Fruit fly (Drosophila melanogaster) whole organism, embryonic: ENCODE results near the gene CG45011.

ENCODE experiments used
- Abd-B ChIP-seq: fragments of 200-800 bp; sonication (Bioruptor generic); optimal IDR thresholded peaks from 2 replicates; lab custom pipeline; 2018; ENCODE audit warnings: missing biosample characterization, mild to moderate bottlenecking, missing genetic modification characterization, moderate library complexity
- BEAF-32 ChIP-seq: fragments of 200-800 bp; sonication (Bioruptor generic); optimal IDR thresholded peaks from 3 replicates; lab custom pipeline; 2017; ENCODE audit warnings: missing biosample characterization, missing genetic modification characterization, mild to moderate bottlenecking, moderate library complexity, missing genetic modification reagents
- CG10209 ChIP-seq: fragments of 200-800 bp; sonication (Bioruptor generic); optimal IDR thresholded peaks from 3 replicates; lab custom pipeline; 2017; ENCODE audit warnings: missing biosample characterization, mild to moderate bottlenecking, missing genetic modification characterization, missing genetic modification reagents
- CG10366 ChIP-seq: fragments of 200-800 bp; sonication (Bioruptor generic); IDR thresholded peaks from 2 replicates; pipeline ENCODE4 v1.3.6; 2022; ENCODE audit warnings: missing biosample characterization, missing genetic modification characterization
- CG14014 ChIP-seq: fragments of 200-800 bp; sonication (Bioruptor generic); IDR thresholded peaks from 2 replicates; pipeline ENCODE4 v1.3.6; 2022; ENCODE audit warnings: missing biosample characterization, missing genetic modification characterization
- CG14710 ChIP-seq: fragments of 200-800 bp; sonication (Bioruptor generic); optimal IDR thresholded peaks from 3 replicates; lab custom pipeline; 2019; ENCODE audit warnings: missing biosample characterization, mild to moderate bottlenecking, missing genetic modification characterization, moderate library complexity
- CG15269 ChIP-seq: fragments of 200-800 bp; sonication (Bioruptor generic); optimal IDR thresholded peaks from 2 replicates; lab custom pipeline; 2018; ENCODE audit warnings: missing biosample characterization, mild to moderate bottlenecking, missing genetic modification characterization, moderate library complexity
- CG1602 ChIP-seq: fragments of 200-800 bp; sonication (Bioruptor generic); optimal IDR thresholded peaks from 3 replicates; lab custom pipeline; 2016; ENCODE audit warnings: missing biosample characterization, missing genetic modification characterization
- CG18011 ChIP-seq: fragments of 200-800 bp; sonication (Bioruptor generic); optimal IDR thresholded peaks from 2 replicates; lab custom pipeline; 2017; ENCODE audit warnings: missing biosample characterization, missing genetic modification characterization, mild to moderate bottlenecking, moderate library complexity, missing genotype
- CG18619 ChIP-seq: fragments of 200-800 bp; sonication (Bioruptor generic); optimal IDR thresholded peaks from 3 replicates; lab custom pipeline; 2017; ENCODE audit warnings: missing biosample characterization, mild to moderate bottlenecking, missing genetic modification characterization
- CG2116 ChIP-seq: fragments of 200-800 bp; sonication (Bioruptor generic); optimal IDR thresholded peaks from 3 replicates; lab custom pipeline; 2018; ENCODE audit warnings: missing biosample characterization, mild to moderate bottlenecking, missing genetic modification characterization
- CG2120 ChIP-seq: fragments of 200-800 bp; sonication (Bioruptor generic); optimal IDR thresholded peaks from 3 replicates; lab custom pipeline; 2016; ENCODE audit warnings: missing biosample characterization, missing genetic modification characterization
- CG30403 ChIP-seq: fragments of 200-800 bp; sonication (Bioruptor generic); optimal IDR thresholded peaks from 3 replicates; lab custom pipeline; 2016; ENCODE audit warnings: missing biosample characterization, missing genetic modification characterization
- CG31224 ChIP-seq: fragments of 200-800 bp; sonication (Bioruptor generic); IDR thresholded peaks from 2 replicates; pipeline ENCODE4 v1.3.6; 2022; ENCODE audit warnings: missing biosample characterization, missing genetic modification characterization
- CG34224 ChIP-seq: fragments of 200-800 bp; sonication (Bioruptor generic); IDR thresholded peaks from 3 replicates; pipeline ENCODE4 v1.3.6; 2022; ENCODE audit warnings: missing biosample characterization, missing genetic modification characterization; ENCODE audit not compliant: partially characterized antibody
- CG4707 ChIP-seq: fragments of 200-800 bp; sonication (Bioruptor generic); optimal IDR thresholded peaks from 2 replicates; lab custom pipeline; 2018; ENCODE audit warnings: missing biosample characterization, mild to moderate bottlenecking, missing genetic modification characterization, moderate library complexity
- CG4820 ChIP-seq: fragments of 200-800 bp; sonication (Bioruptor generic); optimal IDR thresholded peaks from 3 replicates; lab custom pipeline; 2016; ENCODE audit warnings: missing biosample characterization, missing genetic modification characterization
- CG5245 ChIP-seq: fragments of 200-800 bp; sonication (Bioruptor generic); optimal IDR thresholded peaks from 3 replicates; lab custom pipeline; 2016; ENCODE audit warnings: missing biosample characterization, missing genetic modification characterization
- CG8290 ChIP-seq, 3 experiments: fragments of 200-800 bp; sonication (Bioruptor generic); optimal IDR thresholded peaks; 2 replicates each; lab custom pipeline; 2016 to 2019; ENCODE audit warnings: missing biosample characterization in 3 of 3, missing genetic modification characterization in 3 of 3, mild to moderate bottlenecking in 2 of 3, moderate library complexity in 1 of 3
- CG9932 ChIP-seq: fragments of 200-800 bp; sonication (Bioruptor generic); IDR thresholded peaks from 2 replicates; pipeline ENCODE4 v1.3.6; 2022; ENCODE audit warnings: missing biosample characterization, missing genetic modification characterization
- Dref ChIP-seq: fragments of 200-800 bp; sonication (Bioruptor generic); IDR thresholded peaks from 2 replicates; pipeline ENCODE4 v1.3.6; 2022; ENCODE audit warnings: missing biosample characterization, missing genetic modification characterization
- E2f1 ChIP-seq: fragments of 200-800 bp; sonication (Bioruptor generic); IDR thresholded peaks from 2 replicates; pipeline ENCODE4 v1.3.6; 2022; ENCODE audit warnings: missing biosample characterization, missing genetic modification characterization
- Elba2 ChIP-seq: fragments of 200-800 bp; sonication (Bioruptor generic); optimal IDR thresholded peaks from 3 replicates; lab custom pipeline; 2016; ENCODE audit warnings: missing biosample characterization, missing genetic modification characterization
- HLH54F ChIP-seq: fragments of 200-800 bp; sonication (Bioruptor generic); optimal IDR thresholded peaks from 3 replicates; lab custom pipeline; 2016; ENCODE audit warnings: missing biosample characterization, missing genetic modification characterization
- MBD-R2 ChIP-seq: fragments of 200-800 bp; sonication (Bioruptor generic); IDR thresholded peaks from 2 replicates; pipeline ENCODE4 v1.3.6; 2022; ENCODE audit warnings: missing biosample characterization, missing genetic modification characterization
- MESR4 ChIP-seq: fragments of 200-800 bp; sonication (Bioruptor generic); optimal IDR thresholded peaks from 2 replicates; lab custom pipeline; 2018; ENCODE audit warnings: missing biosample characterization, mild to moderate bottlenecking, missing genetic modification characterization, moderate library complexity
- Mad ChIP-seq: fragments of 200-800 bp; sonication (Bioruptor generic); optimal IDR thresholded peaks from 2 replicates; lab custom pipeline; 2016; ENCODE audit warnings: missing biosample characterization, missing genetic modification characterization
- Med ChIP-seq: fragments of 200-800 bp; sonication (Bioruptor generic); peaks from one replicate; lab custom pipeline; 2016; ENCODE audit warnings: missing biosample characterization, missing genetic modification characterization, mild to moderate bottlenecking, inconsistent platforms, moderate library complexity
- NFAT ChIP-seq: fragments of 200-800 bp; sonication (Bioruptor generic); IDR thresholded peaks from 2 replicates; pipeline ENCODE4 v1.3.6; 2022; ENCODE audit warnings: missing biosample characterization, missing genetic modification characterization
- Ptx1 ChIP-seq: fragments of 200-800 bp; sonication (Bioruptor generic); IDR thresholded peaks from 2 replicates; pipeline ENCODE4 v1.3.6; 2022; ENCODE audit warnings: missing biosample characterization, missing genetic modification characterization
- Rfx ChIP-seq: fragments of 200-800 bp; sonication (Bioruptor generic); IDR thresholded peaks from 2 replicates; pipeline ENCODE4 v1.3.6; 2022; ENCODE audit warnings: missing biosample characterization, missing genetic modification characterization
- Side ChIP-seq: fragments of 200-800 bp; sonication (Bioruptor generic); optimal IDR thresholded peaks from 2 replicates; lab custom pipeline; 2016; ENCODE audit warnings: missing biosample characterization, missing genetic modification characterization
- Xbp1 ChIP-seq: fragments of 200-800 bp; sonication (Bioruptor generic); optimal IDR thresholded peaks from 3 replicates; lab custom pipeline; 2016; ENCODE audit warnings: missing biosample characterization, mild to moderate bottlenecking, missing genetic modification characterization
- bcd ChIP-seq: fragments of 200-800 bp; sonication (Bioruptor generic); optimal IDR thresholded peaks from 2 replicates; lab custom pipeline; 2017; ENCODE audit warnings: missing biosample characterization, mild to moderate bottlenecking, missing genetic modification characterization
- btn ChIP-seq: fragments of 200-800 bp; sonication (Bioruptor generic); optimal IDR thresholded peaks from 2 replicates; lab custom pipeline; 2016; ENCODE audit warnings: missing biosample characterization, missing genetic modification characterization
- caup ChIP-seq: fragments of 200-800 bp; sonication (Bioruptor generic); optimal IDR thresholded peaks from 3 replicates; lab custom pipeline; 2017; ENCODE audit warnings: missing biosample characterization, mild to moderate bottlenecking, missing genetic modification characterization, moderate library complexity; ENCODE audit not compliant: severe bottlenecking
- dati ChIP-seq: fragments of 200-800 bp; sonication (Bioruptor generic); IDR thresholded peaks from 2 replicates; pipeline ENCODE4 v1.3.6; 2022; ENCODE audit warnings: missing biosample characterization, missing genetic modification characterization
- dm ChIP-seq: fragments of 200-800 bp; sonication (Bioruptor generic); optimal IDR thresholded peaks from 3 replicates; lab custom pipeline; 2016; ENCODE audit warnings: missing biosample characterization, missing genetic modification characterization
- ewg ChIP-seq: fragments of 200-800 bp; sonication (Bioruptor generic); optimal IDR thresholded peaks from 3 replicates; lab custom pipeline; 2017; ENCODE audit warnings: mild to moderate bottlenecking, missing biosample characterization, missing genetic modification reagents, missing genetic modification characterization
- her ChIP-seq: fragments of 200-800 bp; sonication (Bioruptor generic); optimal IDR thresholded peaks from 2 replicates; lab custom pipeline; 2016; ENCODE audit warnings: missing biosample characterization, missing genetic modification characterization
- jigr1 ChIP-seq: fragments of 200-800 bp; sonication (Bioruptor generic); IDR thresholded peaks from 3 replicates; pipeline ENCODE4 v1.3.6; 2022; ENCODE audit warnings: missing biosample characterization, missing genetic modification characterization
- jumu ChIP-seq: fragments of 200-800 bp; sonication (Bioruptor generic); optimal IDR thresholded peaks from 3 replicates; lab custom pipeline; 2016; ENCODE audit warnings: missing biosample characterization, missing genetic modification characterization
- kah ChIP-seq: fragments of 200-800 bp; sonication (Bioruptor generic); optimal IDR thresholded peaks from 2 replicates; lab custom pipeline; 2018; ENCODE audit warnings: missing biosample characterization, mild to moderate bottlenecking, missing genetic modification characterization
- mam ChIP-seq: fragments of 200-800 bp; sonication (Bioruptor generic); optimal IDR thresholded peaks from 3 replicates; lab custom pipeline; 2016; ENCODE audit warnings: missing biosample characterization, missing genetic modification characterization
- pb ChIP-seq: fragments of 200-800 bp; sonication (Bioruptor generic); optimal IDR thresholded peaks from 3 replicates; lab custom pipeline; 2016; ENCODE audit warnings: missing biosample characterization, missing genetic modification characterization
- phol ChIP-seq: fragments of 200-800 bp; sonication (Bioruptor generic); optimal IDR thresholded peaks from 3 replicates; lab custom pipeline; 2018; ENCODE audit warnings: missing biosample characterization, mild to moderate bottlenecking, missing genetic modification characterization, moderate library complexity
- slp2 ChIP-seq: fragments of 200-800 bp; sonication (Bioruptor generic); optimal IDR thresholded peaks from 2 replicates; lab custom pipeline; 2016; ENCODE audit warnings: missing biosample characterization, missing genetic modification characterization
- ssp ChIP-seq: fragments of 200-800 bp; sonication (Bioruptor generic); IDR thresholded peaks from 2 replicates; pipeline ENCODE4 v1.3.6; 2022; ENCODE audit warnings: missing biosample characterization, missing genetic modification characterization
- sug ChIP-seq: fragments of 200-800 bp; optimal IDR thresholded peaks from 2 replicates; lab custom pipeline; 2019; ENCODE audit warnings: missing biosample characterization, mild to moderate bottlenecking, missing genetic modification characterization, moderate library complexity
- tx ChIP-seq: fragments of 200-800 bp; sonication (Bioruptor generic); optimal IDR thresholded peaks from 2 replicates; lab custom pipeline; 2016; ENCODE audit warnings: missing biosample characterization, missing genetic modification characterization
- wor ChIP-seq: fragments of 200-800 bp; sonication (Bioruptor generic); IDR thresholded peaks from 2 replicates; pipeline ENCODE4 v1.3.6; 2022; ENCODE audit warnings: missing biosample characterization, missing genetic modification characterization

CG45011 gene

DNA sequence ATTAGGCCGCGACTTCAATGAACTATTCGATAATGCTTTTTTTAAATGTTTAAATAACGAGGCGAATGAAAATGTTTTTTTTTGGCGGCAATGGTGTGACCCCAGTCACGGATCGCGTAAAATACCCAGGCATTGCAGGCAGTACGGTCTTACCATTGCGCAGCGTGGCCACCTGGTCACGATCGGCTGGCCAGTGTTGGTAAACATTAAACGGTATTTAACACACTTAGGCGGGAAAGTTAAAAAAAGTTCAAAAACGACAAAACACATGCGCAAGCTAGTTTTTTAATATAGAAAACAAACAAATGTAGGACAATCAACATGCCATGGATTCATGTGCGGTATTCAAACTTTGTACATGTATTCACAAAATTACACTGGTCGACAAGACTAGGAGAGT, 4.6 kb upstream of the CG45011 start, which contains the start of gene esc (continued):
- TF ChIP-seq CG2120 (GFP tag; lab: Kevin White, UChicago): peak; percentile 57
- TF ChIP-seq CG18619 (GFP tag; lab: Kevin White, UChicago): no peak
- TF ChIP-seq E2f1 (GFP tag; lab: Robert Waterston, UW): peak; percentile 69
- no peak for TF ChIP-seq jigr1 (GFP tag; lab: Robert Waterston, UW)
- TF ChIP-seq wor (GFP tag; lab: Robert Waterston, UW): no peak
- TF ChIP-seq Abd-B (GFP tag; lab: Kevin White, UChicago): peak; percentile 2
- peak; percentile 26 for TF ChIP-seq dm (GFP tag; lab: Kevin White, UChicago)
- no peak for TF ChIP-seq CG15269 (tag; lab: Kevin White, UChicago)
- peak; percentile 27; the same call in 1 of the 2 replicates for TF ChIP-seq Ptx1 (GFP tag; lab: Robert Waterston, UW)
- peak; percentile 45 for TF ChIP-seq CG30403 (GFP tag; lab: Kevin White, UChicago)
- TF ChIP-seq Side: peak; percentile 24
- TF ChIP-seq phol (tag; lab: Kevin White, UChicago): peak; percentile 49
- TF ChIP-seq MESR4 (GFP tag; lab: Kevin White, UChicago): peak; percentile 35
- TF ChIP-seq bcd (GFP tag; lab: Kevin White, UChicago): peak; percentile 26
- peak; percentile 27 for TF ChIP-seq Xbp1
- peak; percentile 5 for TF ChIP-seq Elba2 (GFP tag; lab: Kevin White, UChicago)
- no peak for TF ChIP-seq dati (GFP tag; lab: Robert Waterston, UW)
- peak; percentile 41 for TF ChIP-seq CG18011 (GFP tag; lab: Kevin White, UChicago)
- peak; percentile 29 for TF ChIP-seq tx (GFP tag; lab: Kevin White, UChicago)
- TF ChIP-seq ewg (GFP tag; lab: Kevin White, UChicago): peak; percentile 13
- TF ChIP-seq CG5245: no peak
- TF ChIP-seq CG31224 (GFP tag; lab: Robert Waterston, UW): 0 out of 2 replicates have a peak, but pooled peaks have one; percentile 9
- peak; percentile 78 for TF ChIP-seq MBD-R2
- TF ChIP-seq CG14710 (tag; lab: Kevin White, UChicago): peak; percentile 71
- no peak for TF ChIP-seq CG10366 (GFP tag; lab: Robert Waterston, UW)
- no peak for TF ChIP-seq CG4707 (GFP tag; lab: Kevin White, UChicago)
- TF ChIP-seq kah (GFP tag; lab: Kevin White, UChicago): no peak
- no peak for TF ChIP-seq slp2 (GFP tag; lab: Kevin White, UChicago)
- peak; percentile 5 for TF ChIP-seq pb (GFP tag; lab: Kevin White, UChicago)
- TF ChIP-seq btn (GFP tag; lab: Kevin White, UChicago): peak; percentile 5
- TF ChIP-seq ssp (GFP tag; lab: Robert Waterston, UW): 0 out of 2 replicates have a peak, but pooled peaks have one; percentile 24
- peak; percentile 36; the same call in 1 of the 3 replicates for TF ChIP-seq CG34224 (GFP tag; lab: Robert Waterston, UW)
- TF ChIP-seq HLH54F (GFP tag; lab: Kevin White, UChicago): peak; percentile 52
- TF ChIP-seq jumu (GFP tag; lab: Kevin White, UChicago): peak; percentile 57
- TF ChIP-seq CG14014 (GFP tag; lab: Robert Waterston, UW): no peak
- peak; percentile 60 for TF ChIP-seq CG9932 (GFP tag; lab: Robert Waterston, UW)
- peak; percentile 74 for TF ChIP-seq Rfx
- peak; percentile 13 for TF ChIP-seq sug (tag; lab: Kevin White, UChicago)
- TF ChIP-seq NFAT: peak; percentile 4; the same call in 1 of the 2 replicates
- peak; percentile 93 for TF ChIP-seq Med (GFP tag; lab: Kevin White, UChicago)
- peak; percentile 37 for TF ChIP-seq CG1602 (GFP tag; lab: Kevin White, UChicago)
- peak; percentile 50 for TF ChIP-seq CG8290 (GFP tag; optimal IDR thresholded peaks at IDR 0.05; lab: Kevin White, UChicago)
- TF ChIP-seq CG8290 (tag; optimal IDR thresholded peaks at IDR 0.05; lab: Kevin White, UChicago): no peak
- peak; percentile 43 for TF ChIP-seq her (GFP tag; lab: Kevin White, UChicago)
- TF ChIP-seq CG2116: peak; percentile 46
- TF ChIP-seq mam (GFP tag; lab: Kevin White, UChicago): peak; percentile 45
- TF ChIP-seq Dref (GFP tag; lab: Robert Waterston, UW): peak; percentile 50
- no peak for TF ChIP-seq caup (GFP tag; lab: Kevin White, UChicago)
- peak; percentile 21 for TF ChIP-seq CG10209
- peak; percentile 61 for TF ChIP-seq Mad (GFP tag; lab: Kevin White, UChicago)
- peak; percentile 56 for TF ChIP-seq BEAF-32 (GFP tag; lab: Kevin White, UChicago)
- TF ChIP-seq CG4820 (GFP tag; lab: Kevin White, UChicago): peak; percentile 26
